Worm (Caenorhabditis elegans): ENCODE measurements around the gene ntl-3.

DNA sequence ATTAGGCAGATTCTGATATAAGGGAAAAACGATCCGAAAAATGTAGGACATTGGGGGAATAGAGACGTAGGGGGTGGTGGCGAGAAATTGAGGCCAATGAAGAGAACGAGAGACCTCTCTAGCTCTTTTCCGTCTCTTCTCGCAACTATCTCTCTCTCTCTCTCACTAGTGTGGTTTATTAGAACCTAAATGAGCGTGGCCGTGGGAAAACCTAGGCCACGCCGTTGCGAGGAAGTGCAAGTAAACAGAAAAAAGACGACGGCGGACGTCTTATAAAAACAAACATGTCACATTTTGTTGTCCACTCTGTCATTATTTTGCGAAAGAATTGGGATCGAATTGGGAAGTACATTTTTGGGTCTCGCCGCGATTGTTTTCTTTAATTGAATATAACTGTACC, 23.7 kb upstream of the ntl-3 start:
- TF ChIP-seq pha-4 (tag; optimal IDR thresholded peaks at IDR 0.05) (no peak), lim-6 (tag; optimal IDR thresholded peaks at IDR 0.05) (peak; percentile 57), ceh-14 (tag; optimal IDR thresholded peaks at IDR 0.05) (peak; percentile 44), ceh-19 (GFP tag; optimal IDR thresholded peaks at IDR 0.05) (peak; percentile 49), sox-2 (GFP tag; IDR thresholded peaks at IDR 0.05) (no peak), ceh-2 (tag; optimal IDR thresholded peaks at IDR 0.05) (peak; percentile 94), rnt-1 (tag; optimal IDR thresholded peaks at IDR 0.05) (peak; percentile 95), fkh-10 (GFP tag; optimal IDR thresholded peaks at IDR 0.05) (no peak), sox-4 (tag; optimal IDR thresholded peaks at IDR 0.05) (no peak), ceh-34 (tag; optimal IDR thresholded peaks at IDR 0.05) (peak; percentile 55), nhr-11 (tag; optimal IDR thresholded peaks at IDR 0.05) (no peak)
